Worm (Caenorhabditis elegans) whole organism, mixed stage, embryonic: ENCODE measurements around the gene T25B2.1.

Experiments used
- M03D4.4 ChIP-seq: sonication (generic microtip); optimal IDR thresholded peaks from 2 replicates; lab custom pipeline; 2017; ENCODE audit warnings: mild to moderate bottlenecking, missing genetic modification characterization, missing compliant biosample characterization
- bed-3 ChIP-seq: fragments of 200-800 bp; sonication (Bioruptor generic); optimal IDR thresholded peaks from 3 replicates; lab custom pipeline; 2018; ENCODE audit warnings: mild to moderate bottlenecking, missing genetic modification characterization, moderate library complexity, missing compliant biosample characterization
- blmp-1 ChIP-seq: fragments of 150-350 bp; optimal IDR thresholded peaks from 2 replicates; lab custom pipeline; 2014; ENCODE audit warnings: missing biosample characterization, missing genetic modification characterization
- ceh-39 ChIP-seq: fragments of 150-350 bp; optimal IDR thresholded peaks from 2 replicates; lab custom pipeline; 2014; ENCODE audit warnings: missing biosample characterization, missing genetic modification characterization
- ceh-43 ChIP-seq: fragments of 200-800 bp; sonication (Bioruptor generic); optimal IDR thresholded peaks from 2 replicates; lab custom pipeline; 2018; ENCODE audit warnings: mild to moderate bottlenecking, missing genetic modification characterization, moderate library complexity, missing compliant biosample characterization
- ceh-83 ChIP-seq: fragments of 200-800 bp; sonication (Bioruptor generic); optimal IDR thresholded peaks from 2 replicates; lab custom pipeline; 2018; ENCODE audit warnings: mild to moderate bottlenecking, missing genetic modification characterization, missing compliant biosample characterization
- cnd-1 ChIP-seq: fragments of 200-800 bp; sonication (Bioruptor generic); optimal IDR thresholded peaks from 2 replicates; lab custom pipeline; 2018; ENCODE audit warnings: mild to moderate bottlenecking, missing genetic modification characterization, missing compliant biosample characterization
- drap-1 ChIP-seq: fragments of 200-800 bp; sonication (Bioruptor generic); optimal IDR thresholded peaks from 3 replicates; lab custom pipeline; 2018; ENCODE audit warnings: mild to moderate bottlenecking, missing genetic modification characterization, missing compliant biosample characterization
- elt-1 ChIP-seq: sonication (generic microtip); optimal IDR thresholded peaks from 2 replicates; lab custom pipeline; 2017; ENCODE audit warnings: missing genetic modification characterization, mild to moderate bottlenecking, missing compliant biosample characterization, antibody characterized with exemption, moderate library complexity, borderline replicate concordance; ENCODE audit not compliant: insufficient read depth
- elt-3 ChIP-seq: fragments of 150-350 bp; optimal IDR thresholded peaks from 2 replicates; lab custom pipeline; 2014; ENCODE audit warnings: missing biosample characterization, missing genetic modification characterization
- flh-1 ChIP-seq: fragments of 200-800 bp; sonication (Bioruptor generic); optimal IDR thresholded peaks from 2 replicates; lab custom pipeline; 2018; ENCODE audit warnings: mild to moderate bottlenecking, missing genetic modification characterization, moderate library complexity, missing compliant biosample characterization
- ham-2 ChIP-seq: fragments of 200-800 bp; sonication (Bioruptor generic); optimal IDR thresholded peaks from 2 replicates; lab custom pipeline; 2018; ENCODE audit warnings: mild to moderate bottlenecking, missing genetic modification characterization, missing compliant biosample characterization
- hlh-1 ChIP-seq: fragments of 150-350 bp; optimal IDR thresholded peaks from 2 replicates; lab custom pipeline; 2014; ENCODE audit warnings: missing biosample characterization, missing genetic modification reagents, missing genetic modification characterization
- lin-13 ChIP-seq: fragments of 150-350 bp; optimal IDR thresholded peaks from 2 replicates; lab custom pipeline; 2014; ENCODE audit warnings: missing biosample characterization, missing genetic modification characterization
- lin-32 ChIP-seq: fragments of 200-800 bp; sonication (Bioruptor generic); optimal IDR thresholded peaks from 2 replicates; lab custom pipeline; 2018; ENCODE audit warnings: mild to moderate bottlenecking, missing genetic modification characterization, missing compliant biosample characterization
- lsy-2 ChIP-seq: fragments of 150-350 bp; optimal IDR thresholded peaks from 2 replicates; lab custom pipeline; 2014; ENCODE audit warnings: missing biosample characterization, missing genetic modification characterization
- mab-5 ChIP-seq: fragments of 150-350 bp; optimal IDR thresholded peaks from 2 replicates; lab custom pipeline; 2014; ENCODE audit warnings: missing biosample characterization, missing genetic modification characterization
- mep-1 ChIP-seq: fragments of 150-350 bp; optimal IDR thresholded peaks from 2 replicates; lab custom pipeline; 2017; ENCODE audit warnings: missing biosample characterization, missing genetic modification reagents, missing genetic modification characterization, inconsistent platforms
- mls-2 ChIP-seq: sonication (generic microtip); optimal IDR thresholded peaks from 2 replicates; lab custom pipeline; 2016; ENCODE audit warnings: mild to moderate bottlenecking, missing genetic modification characterization, moderate library complexity, missing compliant biosample characterization
- nhr-12 ChIP-seq: fragments of 150-350 bp; optimal IDR thresholded peaks from 2 replicates; lab custom pipeline; 2014; ENCODE audit warnings: missing biosample characterization, missing genetic modification characterization
- nhr-237 ChIP-seq: fragments of 150-350 bp; optimal IDR thresholded peaks from 2 replicates; lab custom pipeline; 2014; ENCODE audit warnings: missing biosample characterization, missing genetic modification characterization
- nhr-28 ChIP-seq: fragments of 150-350 bp; optimal IDR thresholded peaks from 2 replicates; lab custom pipeline; 2014; ENCODE audit warnings: missing biosample characterization, missing genetic modification characterization
- nhr-76 ChIP-seq: sonication (generic microtip); optimal IDR thresholded peaks from 2 replicates; lab custom pipeline; 2017; ENCODE audit warnings: missing biosample characterization, missing genetic modification characterization
- pha-4 ChIP-seq: fragments of 150-350 bp; optimal IDR thresholded peaks from 2 replicates; lab custom pipeline; 2018; ENCODE audit warnings: missing biosample characterization, missing genetic modification reagents, missing genetic modification characterization
- sem-2 ChIP-seq: fragments of 200-800 bp; sonication (Bioruptor generic); optimal IDR thresholded peaks from 2 replicates; lab custom pipeline; 2018; ENCODE audit warnings: mild to moderate bottlenecking, missing genetic modification characterization, missing compliant biosample characterization
- snpc-4 ChIP-seq: fragments of 150-350 bp; optimal IDR thresholded peaks from 2 replicates; lab custom pipeline; 2014; ENCODE audit warnings: missing biosample characterization, missing genetic modification characterization
- sptf-1 ChIP-seq: sonication (generic microtip); optimal IDR thresholded peaks from 2 replicates; lab custom pipeline; 2017; ENCODE audit warnings: mild to moderate bottlenecking, missing genetic modification characterization, moderate library complexity, missing compliant biosample characterization
- tbx-8 ChIP-seq: fragments of 200-800 bp; sonication (Bioruptor generic); optimal IDR thresholded peaks from 2 replicates; lab custom pipeline; 2018; ENCODE audit warnings: mild to moderate bottlenecking, missing genetic modification characterization, moderate library complexity, missing compliant biosample characterization
- unc-39 ChIP-seq: fragments of 150-350 bp; optimal IDR thresholded peaks from 2 replicates; lab custom pipeline; 2014; ENCODE audit warnings: missing biosample characterization, missing genetic modification characterization
- unc-62 ChIP-seq: fragments of 150-350 bp; optimal IDR thresholded peaks from 2 replicates; lab custom pipeline; 2014; ENCODE audit warnings: missing biosample characterization, missing genetic modification reagents, missing genetic modification characterization
- zip-8 ChIP-seq: fragments of 150-350 bp; optimal IDR thresholded peaks from 2 replicates; lab custom pipeline; 2014; ENCODE audit warnings: missing biosample characterization, missing genetic modification characterization
- ztf-11 ChIP-seq: fragments of 150-350 bp; optimal IDR thresholded peaks from 2 replicates; lab custom pipeline; 2014; ENCODE audit warnings: missing biosample characterization, missing genetic modification characterization

The T25B2.1 gene

ce11 chrX:6184709-6185108, 11.0 kb downstream of the T25B2.1 start, which contains the start of gene T13C5.2:
Gene T13C5.2, plus strand, starts transcription at chrX:6185009.
- TF ChIP-seq lin-13 (no peak), sem-2 (GFP tag; lab: Kevin White, UChicago) (no peak), tbx-8 (GFP tag; lab: Kevin White, UChicago) (no peak), flh-1 (GFP tag; lab: Kevin White, UChicago) (no peak), drap-1 (no peak), ham-2 (no peak), nhr-76 (tag; lab: Kevin White, UChicago) (no peak), ceh-39 (tag; lab: Kevin White, UChicago) (no peak), snpc-4 (tag; lab: Kevin White, UChicago) (no peak), bed-3 (no peak), cnd-1 (no peak), nhr-237 (no peak), ceh-43 (GFP tag; lab: Kevin White, UChicago) (no peak), unc-39 (tag; lab: Kevin White, UChicago) (no peak), nhr-28 (no peak), nhr-12 (no peak), elt-1 (no peak), blmp-1 (tag; lab: Kevin White, UChicago) (no peak)
- TF ChIP-seq, all 35 proteins: peak for 0

- no peak for TF ChIP-seq cnd-1
- no peak for TF ChIP-seq mep-1 (tag; lab: Kevin White, UChicago)
- no peak for TF ChIP-seq M03D4.4
- TF ChIP-seq ceh-39 (tag; lab: Kevin White, UChicago), result no peak
- TF ChIP-seq pha-4 (tag; lab: Kevin White, UChicago), result no peak
- no peak for TF ChIP-seq mab-5
- no peak for TF ChIP-seq bed-3
- TF ChIP-seq lin-32 (GFP tag; lab: Kevin White, UChicago), result no peak
- no peak for TF ChIP-seq blmp-1 (tag; lab: Kevin White, UChicago)
- TF ChIP-seq lin-13, result no peak
- no peak for TF ChIP-seq ztf-11 (tag; lab: Kevin White, UChicago)
- no peak for TF ChIP-seq nhr-237
- no peak for TF ChIP-seq lsy-2
- TF ChIP-seq zip-8 (tag; lab: Kevin White, UChicago), result no peak
- no peak for TF ChIP-seq ceh-43 (GFP tag; lab: Kevin White, UChicago)
- TF ChIP-seq tbx-8 (GFP tag; lab: Kevin White, UChicago), result no peak
- no peak for TF ChIP-seq hlh-1 (tag; lab: Kevin White, UChicago)
Measured at ce11 chrX:6187848-6188247, 14.1 kb downstream of the T25B2.1 start, which contains the start of gene T13C5.10. Gene T13C5.10, plus strand, starts transcription at chrX:6188148.

ce11 chrX:6189955-6190354, 16.2 kb downstream of the T25B2.1 start, which contains the start of gene T13C5.9:
Gene T13C5.9, plus strand, starts transcription at chrX:6190255.
- TF ChIP-seq blmp-1 (tag; lab: Kevin White, UChicago) (no peak), unc-39 (tag; lab: Kevin White, UChicago) (no peak), mab-5 (no peak), snpc-4 (tag; lab: Kevin White, UChicago) (no peak), zip-8 (tag; lab: Kevin White, UChicago) (no peak), M03D4.4 (no peak), sptf-1 (tag; lab: Kevin White, UChicago) (no peak), tbx-8 (GFP tag; lab: Kevin White, UChicago) (no peak), lin-13 (no peak)
- TF ChIP-seq, all 35 proteins: peak for 0

- TF ChIP-seq flh-1 (GFP tag; lab: Kevin White, UChicago) (no peak), hlh-1 (tag; lab: Kevin White, UChicago) (no peak), lin-32 (GFP tag; lab: Kevin White, UChicago) (no peak), mab-5 (no peak), ceh-43 (GFP tag; lab: Kevin White, UChicago) (no peak), unc-62 (GFP tag; lab: Kevin White, UChicago) (no peak), mls-2 (tag; lab: Kevin White, UChicago) (no peak), sem-2 (GFP tag; lab: Kevin White, UChicago) (no peak), ztf-11 (tag; lab: Kevin White, UChicago) (no peak), drap-1 (no peak), nhr-28 (no peak), zip-8 (tag; lab: Kevin White, UChicago) (no peak), mep-1 (tag; lab: Kevin White, UChicago) (no peak), nhr-12 (no peak), lin-13 (no peak), elt-3 (no peak), M03D4.4 (no peak), nhr-237 (no peak), ceh-83 (GFP tag; lab: Kevin White, UChicago) (no peak), tbx-8 (GFP tag; lab: Kevin White, UChicago) (no peak)
Measured at ce11 chrX:6194191-6194724, 20.5 kb downstream of the T25B2.1 start, which contains the start of gene ceh-54. Gene ceh-54, minus strand, starts transcription at chrX:6194241.
